Fruit fly (Drosophila melanogaster): ENCODE measurements around the gene CG31106.

CG31106 gene

dm6 chr3R:25221203-25221807, 5.2 kb downstream of the CG31106 start, which contains the start of gene Alg9 (continued):
- no peak for TF ChIP-seq pho (GFP tag; optimal IDR thresholded peaks at IDR 0.05)
- peak; percentile 76; the same call in 1 of the 3 replicates for TF ChIP-seq CG34422 (GFP tag; IDR thresholded peaks at IDR 0.05)
- no peak for TF ChIP-seq Bteb2 (GFP tag; optimal IDR thresholded peaks at IDR 0.05)
- no peak for TF ChIP-seq CG8924 (tag; optimal IDR thresholded peaks at IDR 0.05)
- TF ChIP-seq gcm (GFP tag; optimal IDR thresholded peaks at IDR 0.05): no peak
- no peak for TF ChIP-seq tx (GFP tag; optimal IDR thresholded peaks at IDR 0.05)
- TF ChIP-seq Ssrp (tag; optimal IDR thresholded peaks at IDR 0.05): no peak
- no peak for TF ChIP-seq CG17385 (GFP tag; optimal IDR thresholded peaks at IDR 0.05)
- peak; percentile 88 for TF ChIP-seq Scr (GFP tag; IDR thresholded peaks at IDR 0.05; ENCODE audit: partially characterized antibody)
- peak; percentile 16 for TF ChIP-seq ems (GFP tag; optimal IDR thresholded peaks at IDR 0.05)
- TF ChIP-seq dmrt11E (tag; optimal IDR thresholded peaks at IDR 0.05): no peak
- no peak for TF ChIP-seq repo (GFP tag; optimal IDR thresholded peaks at IDR 0.05)
- TF ChIP-seq Doc3 (GFP tag; IDR thresholded peaks at IDR 0.05; ENCODE audit: partially characterized antibody): peak; percentile 83
- peak; percentile 94 for TF ChIP-seq CG13287 (GFP tag; IDR thresholded peaks at IDR 0.05; ENCODE audit: partially characterized antibody)
- no peak for TF ChIP-seq cas (GFP tag; IDR thresholded peaks at IDR 0.05)
- no peak for TF ChIP-seq al (GFP tag; IDR thresholded peaks at IDR 0.05)
- peak; percentile 44 for TF ChIP-seq HmgZ (tag; optimal IDR thresholded peaks at IDR 0.05)
- TF ChIP-seq crc (GFP tag; optimal IDR thresholded peaks at IDR 0.05): no peak
- peak; percentile 18 for TF ChIP-seq hkb (optimal IDR thresholded peaks at IDR 0.05)
- TF ChIP-seq hkb (GFP tag; IDR thresholded peaks at IDR 0.05): no peak
- TF ChIP-seq pan (optimal IDR thresholded peaks at IDR 0.05): no peak
- TF ChIP-seq pan (GFP tag; optimal IDR thresholded peaks at IDR 0.05 in 1 of 2, IDR thresholded peaks at IDR 0.05 in 1 of 2): no peak
- no peak for TF ChIP-seq Xrp1 (GFP tag; IDR thresholded peaks at IDR 0.05)
- TF ChIP-seq CG2678 (tag; optimal IDR thresholded peaks at IDR 0.05): no peak
- TF ChIP-seq CG32767 (GFP tag; IDR thresholded peaks at IDR 0.05): no peak
- peak; percentile 81 for TF ChIP-seq CG1603 (tag; optimal IDR thresholded peaks at IDR 0.05)
- no peak for TF ChIP-seq D (optimal IDR thresholded peaks at IDR 0.05)
- no peak for TF ChIP-seq D (GFP tag; optimal IDR thresholded peaks at IDR 0.05)
- no peak for TF ChIP-seq shn (GFP tag; optimal IDR thresholded peaks at IDR 0.05)
- TF ChIP-seq CG7745 (tag; optimal IDR thresholded peaks at IDR 0.05): no peak
- no peak for TF ChIP-seq CG10462 (GFP tag; optimal IDR thresholded peaks at IDR 0.05)
- no peak for TF ChIP-seq Aef1 (GFP tag; IDR thresholded peaks at IDR 0.05)
- peak; percentile 72 for TF ChIP-seq sens (GFP tag)
- no peak for TF ChIP-seq grau (tag; optimal IDR thresholded peaks at IDR 0.05)
- no peak for TF ChIP-seq prd (optimal IDR thresholded peaks at IDR 0.05)
- no peak for TF ChIP-seq prd (GFP tag; IDR thresholded peaks at IDR 0.05)
- TF ChIP-seq tgo (GFP tag; IDR thresholded peaks at IDR 0.05): no peak
- no peak for TF ChIP-seq CG10431 (GFP tag; optimal IDR thresholded peaks at IDR 0.05)
- TF ChIP-seq schlank (tag; optimal IDR thresholded peaks at IDR 0.05): no peak
- TF ChIP-seq seq (GFP tag; IDR thresholded peaks at IDR 0.05): no peak
- TF ChIP-seq amos (GFP tag; IDR thresholded peaks at IDR 0.05; ENCODE audit: partially characterized antibody): peak; percentile 89
- peak; percentile 69 for TF ChIP-seq CG2129 (GFP tag; IDR thresholded peaks at IDR 0.05; ENCODE audit: partially characterized antibody)
- TF ChIP-seq CG9437 (GFP tag; optimal IDR thresholded peaks at IDR 0.05): no peak
- peak; percentile 41 for TF ChIP-seq CG4617 (GFP tag; optimal IDR thresholded peaks at IDR 0.05; ENCODE audit: borderline replicate concordance)
- TF ChIP-seq Xbp1 (GFP tag; optimal IDR thresholded peaks at IDR 0.05): peak; percentile 8
- no peak for TF ChIP-seq D19B (GFP tag; optimal IDR thresholded peaks at IDR 0.05)
- TF ChIP-seq YL-1 (GFP tag; optimal IDR thresholded peaks at IDR 0.05): no peak
- no peak for TF ChIP-seq gce (GFP tag; IDR thresholded peaks at IDR 0.05)
- TF ChIP-seq CG9932 (GFP tag; IDR thresholded peaks at IDR 0.05): peak; percentile 30; the same call in 1 of the 2 replicates
- TF ChIP-seq CG4854 (GFP tag; optimal IDR thresholded peaks at IDR 0.05): no peak
- TF ChIP-seq yki (optimal IDR thresholded peaks at IDR 0.05): no peak
- peak; percentile 17 for TF ChIP-seq dm (GFP tag; optimal IDR thresholded peaks at IDR 0.05)

Data from whole organism, embryonic.